Worm (Caenorhabditis elegans) whole organism, early embryonic: Measurements from ENCODE around the gene F14E5.2.

ENCODE experiments used
- F13C5.2 ChIP-seq: sonication (generic microtip); optimal IDR thresholded peaks from 2 replicates; lab custom pipeline; 2017; ENCODE audit warnings: mild to moderate bottlenecking, missing genetic modification characterization, inconsistent platforms, missing compliant biosample characterization
- ceh-13 ChIP-seq: fragments of 200-800 bp; sonication (Bioruptor generic); optimal IDR thresholded peaks from 2 replicates; lab custom pipeline; 2018; ENCODE audit warnings: mild to moderate bottlenecking, missing genetic modification characterization, missing compliant biosample characterization
- flt-1 ChIP-seq: fragments of 200-800 bp; sonication (Bioruptor generic); IDR thresholded peaks from 2 replicates; pipeline ENCODE4 v1.3.6; 2022; ENCODE audit warnings: missing genetic modification characterization, missing compliant biosample characterization
- hmg-4 ChIP-seq: fragments of 200-800 bp; sonication (Bioruptor generic); optimal IDR thresholded peaks from 2 replicates; lab custom pipeline; 2018; ENCODE audit warnings: mild to moderate bottlenecking, missing genetic modification characterization, missing compliant biosample characterization
- hnd-1 ChIP-seq: sonication (generic microtip); optimal IDR thresholded peaks from 2 replicates; lab custom pipeline; 2016; ENCODE audit warnings: missing genetic modification characterization, missing compliant biosample characterization
- sea-1 ChIP-seq: fragments of 200-800 bp; sonication (Bioruptor generic); conservative IDR thresholded peaks from 2 replicates; pipeline ENCODE4 v1.3.6; 2022; ENCODE audit warnings: missing genetic modification characterization, missing compliant biosample characterization
- tbx-11 ChIP-seq: fragments of 200-800 bp; sonication (Bioruptor generic); IDR thresholded peaks from 2 replicates; pipeline ENCODE4 v1.3.6; 2022; ENCODE audit warnings: missing genetic modification characterization, missing compliant biosample characterization
- tra-4 ChIP-seq: sonication (generic microtip); optimal IDR thresholded peaks from 2 replicates; lab custom pipeline; 2017; ENCODE audit warnings: missing genetic modification characterization, missing compliant biosample characterization

The F14E5.2 gene

DNA sequence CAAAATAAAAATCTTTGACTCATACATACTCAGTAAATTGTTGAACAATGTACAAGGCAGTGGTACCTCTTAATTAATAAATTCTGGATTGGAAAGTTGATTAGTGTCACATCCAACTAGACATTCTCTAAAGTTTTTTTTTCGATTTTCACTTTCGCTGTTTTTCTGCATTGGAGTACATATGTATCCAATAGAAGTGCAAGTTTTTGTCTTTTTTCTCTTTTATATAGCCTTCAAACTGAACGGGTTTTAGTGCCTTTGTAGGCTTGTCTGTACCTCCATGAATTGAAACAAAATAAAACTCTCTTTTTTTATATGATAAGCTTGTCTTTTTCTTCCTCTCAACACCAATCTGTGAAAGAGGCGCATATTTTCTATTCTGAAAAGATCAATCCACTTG, 48.5 kb downstream of the F14E5.2 start:
- TF ChIP-seq hmg-4 (GFP tag; lab: Kevin White, UChicago) (no peak), hnd-1 (tag; lab: Kevin White, UChicago) (no peak)

DNA sequence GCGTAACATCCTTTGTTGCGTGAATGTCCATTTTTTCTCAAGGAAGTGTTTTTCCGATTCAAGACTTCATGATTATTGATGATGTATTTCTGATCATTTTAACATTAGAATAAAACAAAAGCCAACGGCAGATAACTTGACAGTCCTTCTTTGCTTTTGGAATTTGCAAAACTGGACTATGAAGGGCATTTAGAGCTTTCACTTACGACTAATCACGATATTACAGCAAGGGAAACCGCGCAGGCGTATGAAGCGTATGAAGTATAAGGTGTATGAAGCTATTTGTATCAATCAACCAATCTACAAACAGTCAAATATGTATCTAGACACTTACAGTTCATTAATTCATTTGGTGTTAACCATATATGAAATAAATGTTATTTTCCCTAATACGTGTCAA, 50.9 kb downstream of the F14E5.2 start:
- TF ChIP-seq ceh-13 (GFP tag; lab: Kevin White, UChicago) (no peak), sea-1 (no peak), F13C5.2 (tag; lab: Kevin White, UChicago) (no peak), flt-1 (GFP tag; lab: Robert Waterston, UW) (no peak), tbx-11 (GFP tag; lab: Robert Waterston, UW) (no peak), tra-4 (no peak)
